Fruit fly (Drosophila melanogaster) whole organism, embryonic: Measurements from ENCODE around the gene CG13392.

ENCODE experiments used
- ATbp ChIP-seq: fragments of 200-800 bp; sonication (Bioruptor generic); optimal IDR thresholded peaks from 2 replicates; lab custom pipeline; 2017; ENCODE audit warnings: missing biosample characterization, mild to moderate bottlenecking, missing genetic modification characterization, missing genetic modification reagents
- Ada2b ChIP-seq: fragments of 200-800 bp; sonication (Bioruptor generic); IDR thresholded peaks from 2 replicates; pipeline ENCODE4 v1.3.6; 2022; ENCODE audit warnings: missing biosample characterization, missing genetic modification characterization
- Atf-2 ChIP-seq: fragments of 200-800 bp; sonication (Bioruptor generic); optimal IDR thresholded peaks from 2 replicates; lab custom pipeline; 2016; ENCODE audit warnings: missing biosample characterization, missing genetic modification characterization
- Atf3 ChIP-seq: fragments of 200-800 bp; sonication (Bioruptor generic); optimal IDR thresholded peaks from 3 replicates; lab custom pipeline; 2016; ENCODE audit warnings: missing biosample characterization, missing genetic modification characterization
- B-H1 ChIP-seq: fragments of 200-800 bp; sonication (Bioruptor generic); IDR thresholded peaks from 3 replicates; pipeline ENCODE4 v1.3.6; 2022; ENCODE audit warnings: missing biosample characterization, missing genetic modification characterization
- CG10274 ChIP-seq: fragments of 200-800 bp; sonication (Bioruptor generic); optimal IDR thresholded peaks from 3 replicates; lab custom pipeline; 2017; ENCODE audit warnings: missing biosample characterization, mild to moderate bottlenecking, missing genetic modification characterization
- CG10979 ChIP-seq: fragments of 200-800 bp; sonication (Bioruptor generic); optimal IDR thresholded peaks from 2 replicates; lab custom pipeline; 2018; ENCODE audit warnings: missing biosample characterization, mild to moderate bottlenecking, missing genetic modification characterization, moderate library complexity
- CG11085 ChIP-seq: fragments of 200-800 bp; sonication (Bioruptor generic); IDR thresholded peaks from 2 replicates; pipeline ENCODE4 v1.3.6; 2022; ENCODE audit warnings: missing biosample characterization, missing genetic modification characterization
- CG14050 ChIP-seq: fragments of 200-800 bp; sonication (Bioruptor generic); IDR thresholded peaks from 3 replicates; pipeline ENCODE4 v1.3.6; 2022; ENCODE audit warnings: missing biosample characterization, missing genetic modification characterization
- CG1529 ChIP-seq: fragments of 200-800 bp; sonication (Bioruptor generic); optimal IDR thresholded peaks from 3 replicates; lab custom pipeline; 2018; ENCODE audit warnings: missing biosample characterization, missing genetic modification characterization
- CG17359 ChIP-seq: fragments of 200-800 bp; sonication (Bioruptor generic); optimal IDR thresholded peaks from 3 replicates; lab custom pipeline; 2018; ENCODE audit warnings: missing biosample characterization, mild to moderate bottlenecking, missing genetic modification characterization, moderate library complexity
- CG18599 ChIP-seq: fragments of 200-800 bp; sonication (Bioruptor generic); optimal IDR thresholded peaks from 3 replicates; lab custom pipeline; 2017; ENCODE audit warnings: missing biosample characterization, missing genetic modification characterization, mild to moderate bottlenecking, moderate library complexity, missing genetic modification reagents
- CG2120 ChIP-seq: fragments of 200-800 bp; sonication (Bioruptor generic); optimal IDR thresholded peaks from 3 replicates; lab custom pipeline; 2016; ENCODE audit warnings: missing biosample characterization, missing genetic modification characterization
- CG3163 ChIP-seq: fragments of 200-800 bp; sonication (Bioruptor generic); optimal IDR thresholded peaks from 3 replicates; lab custom pipeline; 2016; ENCODE audit warnings: missing biosample characterization, missing genetic modification characterization
- CG4707 ChIP-seq: fragments of 200-800 bp; sonication (Bioruptor generic); optimal IDR thresholded peaks from 2 replicates; lab custom pipeline; 2018; ENCODE audit warnings: missing biosample characterization, mild to moderate bottlenecking, missing genetic modification characterization, moderate library complexity
- CG7271 ChIP-seq: fragments of 200-800 bp; sonication (Bioruptor generic); optimal IDR thresholded peaks from 2 replicates; lab custom pipeline; 2018; ENCODE audit warnings: missing biosample characterization, mild to moderate bottlenecking, missing genetic modification characterization, moderate library complexity
- CG8924 ChIP-seq: fragments of 200-800 bp; optimal IDR thresholded peaks from 3 replicates; lab custom pipeline; 2019; ENCODE audit warnings: missing biosample characterization, mild to moderate bottlenecking, missing genetic modification characterization, moderate library complexity
- CG9727 ChIP-seq: fragments of 200-800 bp; sonication (Bioruptor generic); optimal IDR thresholded peaks from 3 replicates; lab custom pipeline; 2017; ENCODE audit warnings: missing biosample characterization, mild to moderate bottlenecking, missing genetic modification characterization
- CHES-1-like ChIP-seq: fragments of 200-800 bp; sonication (Bioruptor generic); optimal IDR thresholded peaks from 2 replicates; lab custom pipeline; 2016; ENCODE audit warnings: missing biosample characterization, missing genetic modification characterization
- CkIIα-i1 ChIP-seq: fragments of 200-800 bp; sonication (Bioruptor generic); IDR thresholded peaks from 2 replicates; pipeline ENCODE4 v1.3.6; 2022; ENCODE audit warnings: missing biosample characterization, missing genetic modification characterization
- Dref ChIP-seq: fragments of 200-800 bp; sonication (Bioruptor generic); IDR thresholded peaks from 2 replicates; pipeline ENCODE4 v1.3.6; 2022; ENCODE audit warnings: missing biosample characterization, missing genetic modification characterization
- Ets65A ChIP-seq: fragments of 200-800 bp; sonication (Bioruptor generic); peaks from one replicate; lab custom pipeline; 2016; ENCODE audit warnings: missing biosample characterization, missing genetic modification characterization
- Hsf ChIP-seq: fragments of 200-800 bp; sonication (Bioruptor generic); optimal IDR thresholded peaks from 3 replicates; lab custom pipeline; 2016; ENCODE audit warnings: missing biosample characterization, missing genetic modification characterization
- MTF-1 ChIP-seq: fragments of 200-800 bp; sonication (Bioruptor generic); optimal IDR thresholded peaks from 2 replicates; lab custom pipeline; 2018; ENCODE audit warnings: missing biosample characterization, mild to moderate bottlenecking, missing genetic modification characterization, borderline replicate concordance
- Med ChIP-seq: fragments of 200-800 bp; sonication (Bioruptor generic); peaks from one replicate; lab custom pipeline; 2016; ENCODE audit warnings: missing biosample characterization, missing genetic modification characterization, mild to moderate bottlenecking, inconsistent platforms, moderate library complexity
- Myb ChIP-seq: fragments of 200-800 bp; sonication (Bioruptor generic); optimal IDR thresholded peaks from 2 replicates; lab custom pipeline; 2016; ENCODE audit warnings: missing biosample characterization, missing genetic modification characterization
- Oaz ChIP-seq: fragments of 200-800 bp; sonication (Bioruptor generic); IDR thresholded peaks from 2 replicates; pipeline ENCODE4 v1.3.6; 2022; ENCODE audit warnings: missing biosample characterization, missing genetic modification characterization
- Sox100B ChIP-seq: fragments of 200-800 bp; sonication (Bioruptor generic); optimal IDR thresholded peaks from 3 replicates; lab custom pipeline; 2018; ENCODE audit warnings: missing biosample characterization, mild to moderate bottlenecking, missing genetic modification characterization
- Ssrp ChIP-seq: fragments of 200-800 bp; sonication (Bioruptor generic); optimal IDR thresholded peaks from 2 replicates; lab custom pipeline; 2018; ENCODE audit warnings: missing biosample characterization, mild to moderate bottlenecking, missing genetic modification characterization, moderate library complexity
- YL-1 ChIP-seq: fragments of 200-800 bp; sonication (Bioruptor generic); optimal IDR thresholded peaks from 3 replicates; lab custom pipeline; 2017; ENCODE audit warnings: missing biosample characterization, mild to moderate bottlenecking, missing genetic modification characterization
- aop ChIP-seq: fragments of 200-800 bp; sonication (Bioruptor generic); IDR thresholded peaks from 2 replicates; pipeline ENCODE4 v1.3.6; 2022; ENCODE audit warnings: missing biosample characterization, missing genetic modification characterization
- ash1 ChIP-seq: fragments of 200-800 bp; sonication (Bioruptor generic); optimal IDR thresholded peaks from 2 replicates; lab custom pipeline; 2018; ENCODE audit warnings: missing biosample characterization, mild to moderate bottlenecking, missing genetic modification characterization
- ato ChIP-seq: fragments of 200-800 bp; sonication (Bioruptor generic); IDR thresholded peaks from 2 replicates; pipeline ENCODE4 v1.3.6; 2022; ENCODE audit warnings: missing biosample characterization, missing genetic modification characterization; ENCODE audit not compliant: partially characterized antibody
- chm ChIP-seq: fragments of 200-800 bp; sonication (Bioruptor generic); IDR thresholded peaks from 2 replicates; pipeline ENCODE4 v1.3.6; 2022; ENCODE audit warnings: missing biosample characterization, missing genetic modification characterization
- danr ChIP-seq: fragments of 200-800 bp; sonication (Bioruptor generic); IDR thresholded peaks from 2 replicates; pipeline ENCODE4 v1.3.6; 2022; ENCODE audit warnings: missing biosample characterization, missing genetic modification characterization
- dmrt99B ChIP-seq: fragments of 200-800 bp; sonication (Bioruptor generic); optimal IDR thresholded peaks from 2 replicates; lab custom pipeline; 2018; ENCODE audit warnings: missing biosample characterization, mild to moderate bottlenecking, missing genetic modification characterization, moderate library complexity
- ftz-f1 ChIP-seq: fragments of 200-800 bp; sonication (Bioruptor generic); optimal IDR thresholded peaks from 2 replicates; lab custom pipeline; 2016; ENCODE audit warnings: missing biosample characterization, missing genetic modification characterization
- gcm ChIP-seq: fragments of 200-800 bp; sonication (Bioruptor generic); optimal IDR thresholded peaks from 2 replicates; lab custom pipeline; 2019; ENCODE audit warnings: missing biosample characterization, mild to moderate bottlenecking, missing genetic modification characterization, moderate library complexity
- gsb-n ChIP-seq: fragments of 200-800 bp; sonication (Bioruptor generic); optimal IDR thresholded peaks from 3 replicates; lab custom pipeline; 2018; ENCODE audit warnings: missing biosample characterization, mild to moderate bottlenecking, missing genetic modification characterization
- kni ChIP-seq: fragments of 200-800 bp; sonication (Bioruptor generic); optimal IDR thresholded peaks from 3 replicates; lab custom pipeline; 2017; ENCODE audit warnings: mild to moderate bottlenecking, missing biosample characterization, missing genetic modification reagents, missing genetic modification characterization
- lab ChIP-seq: fragments of 200-800 bp; sonication (Bioruptor generic); optimal IDR thresholded peaks from 3 replicates; lab custom pipeline; 2017; ENCODE audit warnings: missing biosample characterization, missing genetic modification characterization, mild to moderate bottlenecking, moderate library complexity, missing genetic modification reagents
- nau ChIP-seq: fragments of 200-800 bp; sonication (Bioruptor generic); optimal IDR thresholded peaks from 3 replicates; lab custom pipeline; 2017; ENCODE audit warnings: missing biosample characterization, mild to moderate bottlenecking, missing genetic modification characterization, missing genetic modification reagents
- org-1 ChIP-seq: fragments of 200-800 bp; sonication (Bioruptor generic); optimal IDR thresholded peaks from 2 replicates; lab custom pipeline; 2017; ENCODE audit warnings: missing biosample characterization, missing genetic modification characterization
- pho ChIP-seq: fragments of 200-800 bp; sonication (Bioruptor generic); optimal IDR thresholded peaks from 2 replicates; lab custom pipeline; 2016; ENCODE audit warnings: missing biosample characterization, missing genetic modification characterization
- repo ChIP-seq: fragments of 200-800 bp; sonication (Bioruptor generic); optimal IDR thresholded peaks from 2 replicates; lab custom pipeline; 2016; ENCODE audit warnings: missing biosample characterization, missing genetic modification characterization
- row ChIP-seq: fragments of 200-800 bp; sonication (Bioruptor generic); IDR thresholded peaks from 3 replicates; pipeline ENCODE4 v1.3.6; 2022; ENCODE audit warnings: missing biosample characterization, missing genetic modification characterization
- salm ChIP-seq: fragments of 200-800 bp; sonication (Bioruptor generic); optimal IDR thresholded peaks from 2 replicates; lab custom pipeline; 2018; ENCODE audit warnings: missing biosample characterization, mild to moderate bottlenecking, missing genetic modification characterization
- so ChIP-seq: fragments of 200-800 bp; sonication (Bioruptor generic); IDR thresholded peaks from 3 replicates; pipeline ENCODE4 v1.3.6; 2022; ENCODE audit warnings: missing biosample characterization, missing genetic modification characterization
- twi ChIP-seq: fragments of 200-800 bp; optimal IDR thresholded peaks from 2 replicates; lab custom pipeline; 2019; ENCODE audit warnings: missing biosample characterization, mild to moderate bottlenecking, missing genetic modification characterization, moderate library complexity
- wek ChIP-seq: fragments of 200-800 bp; sonication (Bioruptor generic); optimal IDR thresholded peaks from 3 replicates; lab custom pipeline; 2018; ENCODE audit warnings: missing biosample characterization, mild to moderate bottlenecking, missing genetic modification characterization, moderate library complexity

Gene CG13392

DNA sequence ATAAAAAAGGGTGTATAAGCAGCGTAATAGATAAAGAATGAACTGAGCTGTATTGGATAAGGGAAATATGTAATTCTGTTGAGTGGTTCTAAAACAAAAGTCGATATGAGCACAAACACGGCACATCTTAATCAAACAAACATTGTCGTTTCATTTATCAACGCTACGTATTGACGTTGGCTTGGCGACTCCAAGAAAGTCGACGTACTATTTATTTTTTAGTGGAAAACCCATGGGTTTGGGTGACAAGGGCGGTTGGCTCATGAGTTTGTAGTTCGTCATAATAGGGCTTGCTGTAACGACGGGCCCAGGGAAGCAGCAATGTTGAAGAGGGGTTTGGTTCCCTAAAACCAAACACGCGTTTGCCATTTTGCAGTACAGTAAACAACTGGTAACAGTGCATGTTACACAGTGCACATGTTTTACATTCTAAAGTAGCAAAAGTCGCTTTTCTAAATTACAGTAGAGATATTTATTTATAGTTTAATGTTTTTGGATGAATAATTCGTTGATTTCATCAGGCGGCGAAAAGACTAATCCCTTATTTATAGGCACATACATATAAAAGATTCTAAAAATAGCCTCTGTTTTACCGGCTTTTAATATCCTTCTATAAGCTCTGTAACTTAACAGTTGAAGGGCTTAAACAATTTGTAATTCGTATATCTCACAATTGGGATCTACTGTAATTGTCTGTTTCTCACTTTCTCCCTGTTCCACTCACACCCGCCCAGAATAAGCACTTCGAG is 21.2 kb downstream of the CG13392 start (continued):
- TF ChIP-seq ATbp (GFP tag; lab: Kevin White, UChicago) (peak; percentile 44), Ets65A (peak; percentile 9), CG8924 (tag; lab: Kevin White, UChicago) (peak; percentile 20), Dref (GFP tag; lab: Robert Waterston, UW) (no peak), Sox100B (peak; percentile 10), gsb-n (tag; lab: Kevin White, UChicago) (no peak), gcm (GFP tag; lab: Kevin White, UChicago) (no peak), CG2120 (peak; percentile 50), dmrt99B (tag; lab: Kevin White, UChicago) (peak; percentile 55), Med (peak; percentile 77), org-1 (GFP tag; lab: Kevin White, UChicago) (peak; percentile 6), CG7271 (tag; lab: Kevin White, UChicago) (no peak), CG17359 (no peak), so (GFP tag; lab: Robert Waterston, UW) (no peak), aop (GFP tag; lab: Robert Waterston, UW) (no peak), CG10274 (GFP tag; lab: Kevin White, UChicago) (no peak), nau (GFP tag; lab: Kevin White, UChicago) (no peak), CG3163 (GFP tag; lab: Kevin White, UChicago) (no peak), Oaz (GFP tag; lab: Robert Waterston, UW) (no peak), CG1529 (GFP tag; lab: Kevin White, UChicago) (no peak), B-H1 (GFP tag; lab: Robert Waterston, UW) (no peak), kni (GFP tag; lab: Kevin White, UChicago) (peak; percentile 46), Myb (no peak), ash1 (GFP tag; lab: Kevin White, UChicago) (no peak), CG11085 (no peak), Ada2b (GFP tag; lab: Robert Waterston, UW) (no peak), CG18599 (GFP tag; lab: Kevin White, UChicago) (peak; percentile 53), CG9727 (peak; percentile 45), lab (GFP tag; lab: Kevin White, UChicago) (peak; percentile 49), Atf3 (GFP tag; lab: Kevin White, UChicago) (no peak), Hsf (GFP tag; lab: Kevin White, UChicago) (peak; percentile 21), CkIIα-i1 (GFP tag; lab: Robert Waterston, UW) (no peak), YL-1 (GFP tag; lab: Kevin White, UChicago) (no peak), ftz-f1 (GFP tag; lab: Kevin White, UChicago) (no peak), wek (no peak), Atf-2 (GFP tag; lab: Kevin White, UChicago) (peak; percentile 10), ato (GFP tag; lab: Robert Waterston, UW) (no peak), MTF-1 (GFP tag; lab: Kevin White, UChicago) (no peak), danr (GFP tag; lab: Robert Waterston, UW) (no peak), CG10979 (tag; lab: Kevin White, UChicago) (peak; percentile 35), pho (GFP tag; lab: Kevin White, UChicago) (peak; percentile 15), salm (tag; lab: Kevin White, UChicago) (no peak), CG4707 (GFP tag; lab: Kevin White, UChicago) (no peak), Ssrp (tag; lab: Kevin White, UChicago) (peak; percentile 17), CG14050 (no peak), chm (GFP tag; lab: Robert Waterston, UW) (no peak), repo (GFP tag; lab: Kevin White, UChicago) (no peak), CHES-1-like (GFP tag; lab: Kevin White, UChicago) (peak; percentile 10), twi (tag; lab: Kevin White, UChicago) (no peak), row (GFP tag; lab: Robert Waterston, UW) (peak; percentile 41; the same call in 2 of the 3 replicates)
